Fruit fly (Drosophila melanogaster) Kc167 (cell line): ENCODE results near the gene spdi.

Experiments used
- Sin3A ChIP-seq: fragments of >200 bp; optimal IDR thresholded peaks from 2 replicates; lab custom pipeline; 2018; ENCODE audit warnings: missing external identifiers
- h ChIP-seq: fragments of >200 bp; optimal IDR thresholded peaks from 3 replicates; lab custom pipeline; 2018; ENCODE audit warnings: missing external identifiers
- psq ChIP-seq: fragments of >200 bp; optimal IDR thresholded peaks from 2 replicates; lab custom pipeline; 2017; ENCODE audit warnings: missing external identifiers
- ttk ChIP-seq: sonication (Bioruptor generic); optimal IDR thresholded peaks from 2 replicates; lab custom pipeline; 2017; ENCODE audit warnings: missing external identifiers

DNA sequence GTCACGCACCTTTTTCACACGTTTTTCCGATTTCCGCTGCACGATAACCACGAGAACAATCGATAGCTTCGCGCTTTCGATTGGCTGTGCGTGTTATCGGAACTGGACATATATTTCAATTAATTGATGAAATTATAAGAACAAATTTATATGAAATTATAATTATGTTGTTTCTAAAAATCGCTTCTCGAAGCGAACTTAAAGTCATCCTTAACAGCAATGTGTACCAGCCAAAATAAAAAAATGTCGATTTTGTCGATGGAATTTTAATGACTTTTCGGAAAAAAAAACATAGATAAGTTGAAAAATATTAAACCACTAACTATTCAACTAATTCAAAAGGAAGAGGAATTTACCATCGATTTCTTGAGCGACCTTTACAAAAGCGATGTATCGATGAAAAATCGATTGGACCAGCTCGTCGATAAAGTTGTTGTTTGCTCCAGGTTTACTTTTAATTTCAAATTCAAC is 5.2 kb upstream of the spdi start, which contains the start of the genes CG13364 and Hinfp:
- TF ChIP-seq ttk (lab: Kevin White, UChicago): no peak
- no peak for TF ChIP-seq psq (lab: Kevin White, UChicago)
- TF ChIP-seq h (lab: Kevin White, UChicago): no peak
- no peak for TF ChIP-seq Sin3A
